Fruit fly (Drosophila melanogaster) whole organism, embryonic: ENCODE results near the gene Hip1.

Experiments
- CG10209 ChIP-seq: fragments of 200-800 bp; sonication (Bioruptor generic); optimal IDR thresholded peaks from 3 replicates; lab custom pipeline; 2017; ENCODE audit warnings: missing biosample characterization, mild to moderate bottlenecking, missing genetic modification characterization, missing genetic modification reagents
- CG10267 ChIP-seq: fragments of 200-800 bp; sonication (Bioruptor generic); optimal IDR thresholded peaks from 2 replicates; lab custom pipeline; 2018; ENCODE audit warnings: missing biosample characterization, mild to moderate bottlenecking, missing genetic modification characterization, moderate library complexity
- CG10565 ChIP-seq: fragments of 200-800 bp; sonication (Bioruptor generic); optimal IDR thresholded peaks from 3 replicates; lab custom pipeline; 2016; ENCODE audit warnings: missing biosample characterization, mild to moderate bottlenecking, missing genetic modification characterization
- CG10979 ChIP-seq: fragments of 200-800 bp; sonication (Bioruptor generic); optimal IDR thresholded peaks from 2 replicates; lab custom pipeline; 2018; ENCODE audit warnings: missing biosample characterization, mild to moderate bottlenecking, missing genetic modification characterization, moderate library complexity
- CG12659 ChIP-seq: fragments of 200-800 bp; sonication (Bioruptor generic); optimal IDR thresholded peaks from 3 replicates; lab custom pipeline; 2017; ENCODE audit warnings: mild to moderate bottlenecking, missing biosample characterization, missing genetic modification reagents, missing genetic modification characterization
- CG13123 ChIP-seq: fragments of 200-800 bp; sonication (Bioruptor generic); optimal IDR thresholded peaks from 2 replicates; lab custom pipeline; 2016; ENCODE audit warnings: missing biosample characterization, missing genetic modification characterization
- CG13775 ChIP-seq: fragments of 200-800 bp; sonication (Bioruptor generic); optimal IDR thresholded peaks from 3 replicates; lab custom pipeline; 2017; ENCODE audit warnings: missing biosample characterization, mild to moderate bottlenecking, missing genetic modification characterization
- CG14014 ChIP-seq: fragments of 200-800 bp; sonication (Bioruptor generic); IDR thresholded peaks from 2 replicates; pipeline ENCODE4 v1.3.6; 2022; ENCODE audit warnings: missing biosample characterization, missing genetic modification characterization
- CG14710 ChIP-seq: fragments of 200-800 bp; sonication (Bioruptor generic); optimal IDR thresholded peaks from 3 replicates; lab custom pipeline; 2019; ENCODE audit warnings: missing biosample characterization, mild to moderate bottlenecking, missing genetic modification characterization, moderate library complexity
- CG16863 ChIP-seq: fragments of 200-800 bp; sonication (Bioruptor generic); optimal IDR thresholded peaks from 3 replicates; lab custom pipeline; 2016; ENCODE audit warnings: missing biosample characterization, missing genetic modification characterization
- CG17186 ChIP-seq: fragments of 200-800 bp; sonication (Bioruptor generic); optimal IDR thresholded peaks from 3 replicates; lab custom pipeline; 2017; ENCODE audit warnings: missing biosample characterization, missing genetic modification reagents, missing genetic modification characterization
- CG17328 ChIP-seq: fragments of 200-800 bp; sonication (Bioruptor generic); IDR thresholded peaks from 2 replicates; pipeline ENCODE4 v1.3.6; 2022; ENCODE audit warnings: missing biosample characterization, missing genetic modification characterization
- CG17385 ChIP-seq: fragments of 200-800 bp; sonication (Bioruptor generic); optimal IDR thresholded peaks from 3 replicates; lab custom pipeline; 2018; ENCODE audit warnings: missing biosample characterization, mild to moderate bottlenecking, missing genetic modification characterization
- CG18476 ChIP-seq: fragments of 200-800 bp; sonication (Bioruptor generic); optimal IDR thresholded peaks from 2 replicates; lab custom pipeline; 2016; ENCODE audit warnings: missing biosample characterization, mild to moderate bottlenecking, missing genetic modification characterization
- CG3163 ChIP-seq: fragments of 200-800 bp; sonication (Bioruptor generic); optimal IDR thresholded peaks from 3 replicates; lab custom pipeline; 2016; ENCODE audit warnings: missing biosample characterization, missing genetic modification characterization
- CG32767 ChIP-seq: fragments of 200-800 bp; sonication (Bioruptor generic); IDR thresholded peaks from 2 replicates; pipeline ENCODE4 v1.3.6; 2022; ENCODE audit warnings: missing biosample characterization, missing genetic modification characterization
- CG3281 ChIP-seq: fragments of 200-800 bp; sonication (Bioruptor generic); optimal IDR thresholded peaks from 3 replicates; lab custom pipeline; 2017; ENCODE audit warnings: missing biosample characterization, mild to moderate bottlenecking, missing genetic modification characterization
- CG4424 ChIP-seq: fragments of 200-800 bp; sonication (Bioruptor generic); optimal IDR thresholded peaks from 3 replicates; lab custom pipeline; 2016; ENCODE audit warnings: missing biosample characterization, missing genetic modification characterization
- CG6683 ChIP-seq: fragments of 200-800 bp; sonication (Bioruptor generic); optimal IDR thresholded peaks from 2 replicates; lab custom pipeline; 2017; ENCODE audit warnings: missing biosample characterization, mild to moderate bottlenecking, missing genetic modification characterization, missing genetic modification reagents
- CG6765 ChIP-seq: fragments of 200-800 bp; sonication (Bioruptor generic); optimal IDR thresholded peaks from 3 replicates; lab custom pipeline; 2017; ENCODE audit warnings: missing biosample characterization, mild to moderate bottlenecking, missing genetic modification characterization
- CG6791 ChIP-seq: fragments of 200-800 bp; sonication (Bioruptor generic); IDR thresholded peaks from 3 replicates; pipeline ENCODE4 v1.3.6; 2022; ENCODE audit warnings: missing biosample characterization, missing genetic modification characterization; ENCODE audit not compliant: partially characterized antibody
- Chrac-16 ChIP-seq: fragments of 200-800 bp; sonication (Bioruptor generic); optimal IDR thresholded peaks from 3 replicates; lab custom pipeline; 2016; ENCODE audit warnings: missing biosample characterization, missing genetic modification characterization
- Dek ChIP-seq: fragments of 200-800 bp; sonication (Bioruptor generic); optimal IDR thresholded peaks from 3 replicates; lab custom pipeline; 2019; ENCODE audit warnings: missing biosample characterization, mild to moderate bottlenecking, missing genetic modification characterization, moderate library complexity
- Dip3 ChIP-seq: fragments of 200-800 bp; sonication (Bioruptor generic); optimal IDR thresholded peaks from 3 replicates; lab custom pipeline; 2016; ENCODE audit warnings: missing biosample characterization, missing genetic modification characterization
- HLH4C ChIP-seq: fragments of 200-800 bp; sonication (Bioruptor generic); IDR thresholded peaks from 3 replicates; pipeline ENCODE4 v1.3.6; 2022; ENCODE audit warnings: missing biosample characterization, missing genetic modification characterization; ENCODE audit not compliant: partially characterized antibody
- Kr ChIP-seq: fragments of 200-800 bp; sonication (Bioruptor generic); optimal IDR thresholded peaks from 2 replicates; lab custom pipeline; 2017; ENCODE audit warnings: missing biosample characterization, mild to moderate bottlenecking, missing genetic modification characterization
- PHDP ChIP-seq: fragments of 200-800 bp; sonication (Bioruptor generic); optimal IDR thresholded peaks from 3 replicates; lab custom pipeline; 2018; ENCODE audit warnings: missing biosample characterization, mild to moderate bottlenecking, missing genetic modification characterization, moderate library complexity
- Scr ChIP-seq: fragments of 200-800 bp; sonication (Bioruptor generic); IDR thresholded peaks from 2 replicates; pipeline ENCODE4 v1.3.6; 2022; ENCODE audit warnings: missing biosample characterization, missing genetic modification characterization; ENCODE audit not compliant: partially characterized antibody
- Sin3A ChIP-seq: fragments of >200 bp; optimal IDR thresholded peaks from 2 replicates; lab custom pipeline; 2018
- Sox100B ChIP-seq: fragments of 200-800 bp; sonication (Bioruptor generic); optimal IDR thresholded peaks from 3 replicates; lab custom pipeline; 2018; ENCODE audit warnings: missing biosample characterization, mild to moderate bottlenecking, missing genetic modification characterization
- TFAM ChIP-seq: fragments of 200-800 bp; sonication (Bioruptor generic); optimal IDR thresholded peaks from 2 replicates; lab custom pipeline; 2017; ENCODE audit warnings: missing biosample characterization, missing genetic modification characterization, inconsistent platforms
- Xrp1 ChIP-seq: fragments of 200-800 bp; sonication (Bioruptor generic); IDR thresholded peaks from 2 replicates; pipeline ENCODE4 v1.3.6; 2022; ENCODE audit warnings: missing biosample characterization, missing genetic modification characterization
- bigmax ChIP-seq: fragments of 200-800 bp; sonication (Bioruptor generic); optimal IDR thresholded peaks from 2 replicates; lab custom pipeline; 2018; ENCODE audit warnings: missing biosample characterization, mild to moderate bottlenecking, missing genetic modification characterization
- chif ChIP-seq, 2 experiments: fragments of 200-800 bp; sonication (Bioruptor generic); optimal IDR thresholded peaks; 3 replicates each; lab custom pipeline; 2016; ENCODE audit warnings: missing biosample characterization in 2 of 2, missing genetic modification characterization in 2 of 2
- ci ChIP-seq: fragments of 200-800 bp; sonication (Bioruptor generic); IDR thresholded peaks from 3 replicates; pipeline ENCODE4 v1.3.6; 2022; ENCODE audit warnings: missing biosample characterization, missing genetic modification characterization
- crol ChIP-seq: fragments of 200-800 bp; sonication (Bioruptor generic); IDR thresholded peaks from 2 replicates; pipeline ENCODE4 v1.3.6; 2022; ENCODE audit warnings: missing biosample characterization, missing genetic modification characterization
- crp ChIP-seq, 2 experiments: fragments of 200-800 bp; sonication (Bioruptor generic); optimal IDR thresholded peaks; 2 replicates in 1 of 2; 3 replicates in 1 of 2; lab custom pipeline; 2017; ENCODE audit warnings: missing biosample characterization in 2 of 2, missing genetic modification characterization in 2 of 2, mild to moderate bottlenecking in 1 of 2, moderate library complexity in 1 of 2
- eve ChIP-seq, 2 experiments: fragments of >200 bp; optimal IDR thresholded peaks; 2 replicates each; lab custom pipeline; 2017; ENCODE audit warnings: missing biosample characterization in 2 of 2, missing genetic modification characterization in 2 of 2
- fu2 ChIP-seq: fragments of 200-800 bp; sonication (Bioruptor generic); optimal IDR thresholded peaks from 2 replicates; lab custom pipeline; 2016; ENCODE audit warnings: missing biosample characterization, missing genetic modification characterization
- gt ChIP-seq: fragments of 200-800 bp; sonication (Bioruptor generic); IDR thresholded peaks from 2 replicates; pipeline ENCODE4 v1.3.6; 2022; ENCODE audit warnings: missing biosample characterization, missing genetic modification characterization
- lilli ChIP-seq: fragments of 200-800 bp; sonication (Bioruptor generic); optimal IDR thresholded peaks from 3 replicates; lab custom pipeline; 2016; ENCODE audit warnings: missing biosample characterization, missing genetic modification characterization
- lov ChIP-seq, 2 experiments: fragments of 200-800 bp in 1 of 2; fragments of >200 bp in 1 of 2; sonication (Bioruptor generic) in 1 of 2; IDR thresholded peaks in 1 of 2; optimal IDR thresholded peaks in 1 of 2; 2 replicates in 1 of 2; 3 replicates in 1 of 2; pipeline versions ENCODE4 v1.3.6 to Lab custom; 2017 to 2022; ENCODE audit warnings: missing biosample characterization in 1 of 2, missing genetic modification characterization in 1 of 2
- onecut ChIP-seq: fragments of 200-800 bp; sonication (Bioruptor generic); IDR thresholded peaks from 2 replicates; pipeline ENCODE4 v1.3.6; 2022; ENCODE audit warnings: missing biosample characterization, missing genetic modification characterization
- org-1 ChIP-seq: fragments of 200-800 bp; sonication (Bioruptor generic); optimal IDR thresholded peaks from 2 replicates; lab custom pipeline; 2017; ENCODE audit warnings: missing biosample characterization, missing genetic modification characterization
- psq ChIP-seq: fragments of 200-800 bp; sonication (Bioruptor generic); optimal IDR thresholded peaks from 2 replicates; lab custom pipeline; 2017; ENCODE audit warnings: missing biosample characterization, missing genetic modification characterization
- tna ChIP-seq: fragments of 200-800 bp; sonication (Bioruptor generic); IDR thresholded peaks from 2 replicates; pipeline ENCODE4 v1.3.6; 2022; ENCODE audit warnings: missing biosample characterization, missing genetic modification characterization; ENCODE audit not compliant: partially characterized antibody
- vvl ChIP-seq: fragments of 200-800 bp; sonication (Bioruptor generic); IDR thresholded peaks from 2 replicates; pipeline ENCODE4 v1.3.6; 2022; ENCODE audit warnings: missing biosample characterization, missing genetic modification characterization
- wdn ChIP-seq: fragments of 200-800 bp; sonication (Bioruptor generic); IDR thresholded peaks from 2 replicates; pipeline ENCODE4 v1.3.6; 2022; ENCODE audit warnings: missing biosample characterization, missing genetic modification characterization
- z ChIP-seq: fragments of 200-800 bp; sonication (Bioruptor generic); IDR thresholded peaks from 3 replicates; pipeline ENCODE4 v1.3.6; 2022; ENCODE audit warnings: missing biosample characterization, missing genetic modification characterization
- zen2 ChIP-seq: fragments of 200-800 bp; sonication (Bioruptor generic); IDR thresholded peaks from 3 replicates; pipeline ENCODE4 v1.3.6; 2022; ENCODE audit warnings: missing biosample characterization, missing genetic modification characterization; ENCODE audit not compliant: partially characterized antibody

Hip1 gene

DNA sequence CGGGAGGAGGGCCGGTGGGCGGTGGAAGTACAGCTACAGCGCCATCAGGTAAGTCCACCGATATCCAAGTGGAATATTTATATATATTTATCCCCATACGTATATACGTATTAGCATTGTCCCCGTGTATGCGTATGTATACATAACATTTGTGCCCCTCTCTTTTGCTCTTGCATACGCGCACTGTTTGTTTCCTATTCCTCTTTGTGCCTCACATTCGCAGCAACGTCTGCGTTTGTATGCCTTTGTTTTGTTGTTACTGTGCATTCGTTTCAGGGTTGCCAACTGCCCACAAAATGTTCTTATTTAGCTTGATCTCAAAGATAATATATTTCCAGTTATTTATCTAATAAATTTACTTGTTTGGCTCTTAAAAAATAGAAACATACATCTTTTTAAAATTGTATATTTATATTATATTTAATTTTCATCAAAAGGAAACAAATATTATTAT, 32.9 kb upstream of the Hip1 start (continued):
- TF ChIP-seq CG10267 (tag; lab: Kevin White, UChicago) (peak; percentile 65), tna (GFP tag; lab: Robert Waterston, UW) (no peak), chif (GFP tag; optimal IDR thresholded peaks at IDR 0.05; lab: Kevin White, UChicago) (no peak), PHDP (tag; lab: Kevin White, UChicago) (peak; percentile 76), CG17385 (GFP tag; lab: Kevin White, UChicago) (peak; percentile 65), eve (GFP tag; optimal IDR thresholded peaks at IDR 0.05; lab: Kevin White, UChicago) (no peak), z (GFP tag; lab: Robert Waterston, UW) (no peak), Dip3 (GFP tag; lab: Kevin White, UChicago) (no peak), CG10979 (peak; percentile 61), Kr (GFP tag; lab: Kevin White, UChicago) (no peak), crol (peak; percentile 77; the same call in 1 of the 2 replicates), CG16863 (GFP tag; lab: Kevin White, UChicago) (no peak), psq (peak; percentile 99), crp (GFP tag; optimal IDR thresholded peaks at IDR 0.05; lab: Kevin White, UChicago) (no peak), vvl (GFP tag; lab: Robert Waterston, UW) (peak; percentile 69), CG10209 (GFP tag; lab: Kevin White, UChicago) (peak; percentile 67), CG10565 (GFP tag; lab: Kevin White, UChicago) (no peak), CG14014 (peak; percentile 51; the same call in 1 of the 2 replicates), onecut (GFP tag; lab: Robert Waterston, UW) (peak; percentile 40; the same call in 1 of the 2 replicates), CG14710 (tag; lab: Kevin White, UChicago) (peak; percentile 47), CG3281 (GFP tag; lab: Kevin White, UChicago) (peak; percentile 59), CG12659 (peak; percentile 21), CG17186 (GFP tag; lab: Kevin White, UChicago) (no peak), Sin3A (lab: Kevin White, UChicago) (no peak), CG17328 (GFP tag; lab: Robert Waterston, UW) (0 out of 2 replicates have a peak, but pooled peaks have one; percentile 52), lov (optimal IDR thresholded peaks at IDR 0.05; lab: Kevin White, UChicago) (no peak), lov (GFP tag; IDR thresholded peaks at IDR 0.05; lab: Robert Waterston, UW) (no peak; the same call in 2 of the 3 replicates), HLH4C (GFP tag; lab: Robert Waterston, UW) (no peak), gt (GFP tag; lab: Robert Waterston, UW) (no peak), CG6683 (GFP tag; lab: Kevin White, UChicago) (peak; percentile 17), Xrp1 (GFP tag; lab: Robert Waterston, UW) (peak; percentile 57), bigmax (GFP tag; lab: Kevin White, UChicago) (no peak), CG4424 (GFP tag; lab: Kevin White, UChicago) (peak; percentile 19), CG13775 (GFP tag; lab: Kevin White, UChicago) (no peak), CG6765 (GFP tag; lab: Kevin White, UChicago) (peak; percentile 65), Scr (GFP tag; lab: Robert Waterston, UW) (no peak; the same call in 1 of the 2 replicates), CG13123 (GFP tag; lab: Kevin White, UChicago) (no peak), CG3163 (GFP tag; lab: Kevin White, UChicago) (no peak), TFAM (GFP tag; lab: Kevin White, UChicago) (no peak), CG6791 (GFP tag; lab: Robert Waterston, UW) (no peak), CG32767 (GFP tag; lab: Robert Waterston, UW) (0 out of 2 replicates have a peak, but pooled peaks have one; percentile 85), ci (GFP tag; lab: Robert Waterston, UW) (peak; percentile 69; the same call in 2 of the 3 replicates), Dek (peak; percentile 66), zen2 (no peak), wdn (GFP tag; lab: Robert Waterston, UW) (no peak), CG18476 (no peak), Sox100B (GFP tag; lab: Kevin White, UChicago) (no peak), lilli (peak; percentile 33), org-1 (GFP tag; lab: Kevin White, UChicago) (peak; percentile 12), fu2 (no peak), Chrac-16 (GFP tag; lab: Kevin White, UChicago) (peak; percentile 22)
